Worm (Caenorhabditis elegans): Measurements from ENCODE around the gene Y25C1A.14.

DNA sequence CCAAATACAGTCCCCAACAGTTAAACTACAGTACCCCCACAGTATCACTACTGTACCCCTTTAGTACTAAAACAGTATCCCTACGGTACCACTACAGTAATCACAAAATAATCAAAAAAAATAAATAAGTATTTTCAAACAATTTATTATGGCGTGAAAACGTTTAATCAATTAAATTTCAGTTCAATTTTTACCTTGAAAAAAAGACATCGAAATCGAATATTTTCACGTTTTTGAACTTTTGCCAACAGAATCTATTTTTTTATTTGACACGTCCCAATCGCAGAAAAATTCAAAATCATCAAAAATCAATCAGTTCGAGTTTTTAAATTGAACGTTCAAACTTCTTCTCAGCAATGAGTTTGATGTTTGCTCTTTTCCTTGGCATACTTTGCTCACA is 17.2 kb upstream of the Y25C1A.14 start, which contains the start of gene clec-123:
- TF ChIP-seq ama-1 (optimal IDR thresholded peaks at IDR 0.05) (no peak), pha-4 (tag; optimal IDR thresholded peaks at IDR 0.05) (no peak), ztf-16 (tag; optimal IDR thresholded peaks at IDR 0.05) (no peak), dve-1 (tag; optimal IDR thresholded peaks at IDR 0.05) (no peak), sox-2 (GFP tag; IDR thresholded peaks at IDR 0.05) (no peak), unc-3 (GFP tag; conservative IDR thresholded peaks at IDR 0.05) (no peak), unc-3 (tag; optimal IDR thresholded peaks at IDR 0.05) (no peak), ceh-48 (tag; optimal IDR thresholded peaks at IDR 0.05) (no peak)

Data from whole organism, late embryonic.